Worm (Caenorhabditis elegans) whole organism, late embryonic: ENCODE data around the gene Y81B9A.4.

Experiments used
- C08G9.2 ChIP-seq: sonication (generic microtip); optimal IDR thresholded peaks from 2 replicates; lab custom pipeline; 2016; ENCODE audit warnings: mild to moderate bottlenecking, missing genetic modification characterization, moderate library complexity, missing compliant biosample characterization
- C38D4.7 ChIP-seq: fragments of 200-800 bp; sonication (Bioruptor generic); optimal IDR thresholded peaks from 2 replicates; lab custom pipeline; 2018; ENCODE audit warnings: mild to moderate bottlenecking, missing genetic modification characterization, moderate library complexity, missing compliant biosample characterization
- Y22D7AL.16 ChIP-seq: sonication (generic microtip); optimal IDR thresholded peaks from 2 replicates; lab custom pipeline; 2016; ENCODE audit warnings: missing genetic modification characterization, missing compliant biosample characterization
- ceh-18 ChIP-seq: sonication (generic microtip); optimal IDR thresholded peaks from 2 replicates; lab custom pipeline; 2016; ENCODE audit warnings: missing genetic modification characterization, missing compliant biosample characterization
- ceh-24 ChIP-seq: sonication (generic microtip); optimal IDR thresholded peaks from 2 replicates; lab custom pipeline; 2016; ENCODE audit warnings: mild to moderate bottlenecking, missing genetic modification characterization, missing compliant biosample characterization
- ceh-48 ChIP-seq: sonication (generic microtip); optimal IDR thresholded peaks from 2 replicates; lab custom pipeline; 2016; ENCODE audit warnings: missing genetic modification characterization, inconsistent platforms, missing compliant biosample characterization
- ceh-9 ChIP-seq: sonication (generic microtip); optimal IDR thresholded peaks from 2 replicates; lab custom pipeline; 2016; ENCODE audit warnings: mild to moderate bottlenecking, missing genetic modification characterization, inconsistent platforms, missing compliant biosample characterization
- dve-1 ChIP-seq: sonication (generic microtip); optimal IDR thresholded peaks from 2 replicates; lab custom pipeline; 2017; ENCODE audit warnings: antibody characterized with exemption, mild to moderate bottlenecking, missing genetic modification characterization, missing compliant biosample characterization
- elt-2 ChIP-seq: sonication (generic microtip); optimal IDR thresholded peaks from 2 replicates; lab custom pipeline; 2016; ENCODE audit warnings: missing genetic modification reagents, missing genetic modification characterization, missing compliant biosample characterization
- eyg-1 ChIP-seq: sonication (generic microtip); optimal IDR thresholded peaks from 2 replicates; lab custom pipeline; 2016; ENCODE audit warnings: missing genotype, missing genetic modification characterization, missing compliant biosample characterization
- fax-1 ChIP-seq: sonication (generic microtip); optimal IDR thresholded peaks from 2 replicates; lab custom pipeline; 2016; ENCODE audit warnings: missing genotype, missing genetic modification characterization, missing compliant biosample characterization
- hlh-13 ChIP-seq: fragments of 200-800 bp; sonication (Bioruptor generic); optimal IDR thresholded peaks from 2 replicates; lab custom pipeline; 2018; ENCODE audit warnings: mild to moderate bottlenecking, missing genetic modification characterization, missing compliant biosample characterization
- hlh-30 ChIP-seq: sonication (generic microtip); optimal IDR thresholded peaks from 2 replicates; lab custom pipeline; 2017; ENCODE audit warnings: antibody characterized with exemption, missing genetic modification characterization, missing compliant biosample characterization; ENCODE audit not compliant: insufficient read depth
- hlh-8 ChIP-seq: sonication (generic microtip); optimal IDR thresholded peaks from 2 replicates; lab custom pipeline; 2016; ENCODE audit warnings: missing genotype, missing genetic modification characterization, missing compliant biosample characterization
- nfya-1 ChIP-seq: sonication (generic microtip); optimal IDR thresholded peaks from 2 replicates; lab custom pipeline; 2017; ENCODE audit warnings: missing genetic modification characterization, mild to moderate bottlenecking, missing compliant biosample characterization, antibody characterized with exemption, moderate library complexity
- nhr-11 ChIP-seq: fragments of 150-350 bp; optimal IDR thresholded peaks from 2 replicates; lab custom pipeline; 2014; ENCODE audit warnings: missing biosample characterization, missing genetic modification characterization
- odd-2 ChIP-seq: sonication (generic microtip); optimal IDR thresholded peaks from 2 replicates; lab custom pipeline; 2017; ENCODE audit warnings: antibody characterized with exemption, mild to moderate bottlenecking, missing genetic modification characterization, missing compliant biosample characterization
- pat-9 ChIP-seq: fragments of 200-800 bp; sonication (Bioruptor generic); optimal IDR thresholded peaks from 2 replicates; lab custom pipeline; 2018; ENCODE audit warnings: mild to moderate bottlenecking, missing genetic modification characterization, moderate library complexity, missing compliant biosample characterization
- pax-1 ChIP-seq: fragments of 150-350 bp; optimal IDR thresholded peaks from 2 replicates; lab custom pipeline; 2014; ENCODE audit warnings: missing biosample characterization, missing genetic modification characterization
- pha-2 ChIP-seq: sonication (generic microtip); optimal IDR thresholded peaks from 2 replicates; lab custom pipeline; 2017; ENCODE audit warnings: mild to moderate bottlenecking, missing genetic modification characterization, missing compliant biosample characterization
- pqm-1 ChIP-seq: sonication (generic microtip); optimal IDR thresholded peaks from 2 replicates; lab custom pipeline; 2016; ENCODE audit warnings: missing genetic modification characterization, missing compliant biosample characterization
- sox-2 ChIP-seq: fragments of 200-800 bp; sonication (Bioruptor generic); IDR thresholded peaks from 2 replicates; pipeline ENCODE4 v1.3.6; 2022; ENCODE audit warnings: missing genetic modification reagents, missing genetic modification characterization, missing compliant biosample characterization
- unc-42 ChIP-seq: sonication (generic microtip); optimal IDR thresholded peaks from 2 replicates; lab custom pipeline; 2016; ENCODE audit warnings: missing genotype, missing genetic modification characterization, missing compliant biosample characterization
- unc-86 ChIP-seq: sonication (generic microtip); optimal IDR thresholded peaks from 2 replicates; lab custom pipeline; 2016; ENCODE audit warnings: missing genetic modification characterization, missing compliant biosample characterization
- ztf-16 ChIP-seq: sonication (generic microtip); optimal IDR thresholded peaks from 2 replicates; lab custom pipeline; 2017; ENCODE audit warnings: missing genetic modification characterization, missing compliant biosample characterization

The Y81B9A.4 gene

DNA sequence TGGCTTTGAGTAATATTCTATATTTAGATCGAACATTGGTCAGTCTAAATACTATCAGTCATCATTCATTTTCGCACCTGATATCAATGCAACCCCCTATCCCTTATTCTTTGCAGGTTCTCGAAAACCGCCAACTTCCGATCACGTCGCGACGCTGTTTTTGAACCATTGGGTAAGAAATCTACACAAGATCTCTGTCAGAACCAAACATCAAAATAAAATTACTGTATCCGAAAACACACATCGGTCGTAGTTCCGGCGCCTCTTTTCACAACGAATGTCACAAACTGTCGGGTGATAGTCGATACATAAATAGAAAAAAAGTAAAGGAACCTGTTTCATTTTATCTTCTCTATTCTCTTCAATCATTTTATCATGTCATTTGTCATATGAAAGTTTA, 33.8 kb downstream of the Y81B9A.4 start:
- TF ChIP-seq fax-1 (tag; lab: Kevin White, UChicago) (no peak), elt-2 (no peak), Y22D7AL.16 (tag; lab: Kevin White, UChicago) (no peak), hlh-30 (tag; lab: Kevin White, UChicago) (no peak), sox-2 (GFP tag; lab: Robert Waterston, UW) (no peak), ceh-9 (no peak), odd-2 (tag; lab: Kevin White, UChicago) (no peak), dve-1 (tag; lab: Kevin White, UChicago) (no peak), pha-2 (tag; lab: Kevin White, UChicago) (no peak), eyg-1 (no peak), hlh-8 (tag; lab: Kevin White, UChicago) (no peak), C08G9.2 (tag; lab: Kevin White, UChicago) (no peak), hlh-13 (no peak), pat-9 (tag; lab: Kevin White, UChicago) (no peak), ceh-18 (tag; lab: Kevin White, UChicago) (no peak), pqm-1 (tag; lab: Kevin White, UChicago) (no peak), nfya-1 (no peak)

DNA sequence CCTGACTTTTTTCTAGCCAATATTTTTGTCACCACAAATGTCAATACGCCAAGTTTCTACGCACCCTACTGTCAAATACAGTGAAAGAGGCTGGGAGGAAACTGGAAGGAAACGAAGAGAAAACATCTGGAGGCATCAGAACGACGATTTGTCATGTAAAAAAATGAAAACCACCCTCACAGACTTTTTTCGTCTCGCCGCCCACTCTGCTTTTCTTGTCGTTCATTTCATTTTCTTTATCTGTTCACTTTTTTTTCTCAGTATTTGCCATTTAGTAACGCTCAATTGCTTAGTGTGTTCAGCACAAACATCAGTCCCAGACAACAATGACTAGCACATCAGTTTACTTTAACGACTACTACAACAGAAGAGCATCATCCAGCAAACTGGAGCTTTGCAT, 34.9 kb downstream of the Y81B9A.4 start, which contains the start of gene B0563.5:
Gene B0563.5 (plus strand): TSS at position 301 of the 400 bp plus-strand sequence.
- TF ChIP-seq unc-86 (no peak), nfya-1 (no peak), ztf-16 (tag; lab: Kevin White, UChicago) (no peak), pax-1 (tag; lab: Kevin White, UChicago) (no peak)

DNA sequence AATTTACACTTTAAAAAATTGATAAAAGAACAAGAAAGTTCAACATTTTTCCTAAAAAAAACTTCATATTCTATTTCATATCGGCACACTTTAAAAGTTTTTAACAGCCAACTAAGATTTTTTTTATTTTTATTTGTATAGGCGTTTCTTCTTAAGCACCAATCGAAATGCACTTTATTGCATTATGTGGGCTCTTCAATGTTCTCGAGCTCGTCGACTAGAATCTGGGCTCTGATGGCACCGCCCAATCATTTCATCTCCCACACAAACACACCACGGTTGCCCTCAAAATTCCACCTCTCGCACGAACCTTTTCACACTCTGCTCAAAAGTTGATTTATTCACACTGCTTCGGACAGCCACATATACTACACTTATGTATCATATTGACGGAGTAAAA, 43.3 kb downstream of the Y81B9A.4 start, which contains the start of gene B0563.6:
Gene B0563.6 (plus strand): TSS at position 301 of the 400 bp plus-strand sequence.
- TF ChIP-seq sox-2 (GFP tag; lab: Robert Waterston, UW) = no peak
- TF ChIP-seq nhr-11 (tag; lab: Kevin White, UChicago) = no peak
- TF ChIP-seq ceh-24 (tag; lab: Kevin White, UChicago) = no peak
- TF ChIP-seq C38D4.7 (GFP tag; lab: Kevin White, UChicago) = no peak
- TF ChIP-seq ceh-48 (tag; lab: Kevin White, UChicago) = no peak
- no peak for TF ChIP-seq pha-2 (tag; lab: Kevin White, UChicago)
- no peak for TF ChIP-seq unc-42 (tag; lab: Kevin White, UChicago)
